In the genomic region with DNA sequence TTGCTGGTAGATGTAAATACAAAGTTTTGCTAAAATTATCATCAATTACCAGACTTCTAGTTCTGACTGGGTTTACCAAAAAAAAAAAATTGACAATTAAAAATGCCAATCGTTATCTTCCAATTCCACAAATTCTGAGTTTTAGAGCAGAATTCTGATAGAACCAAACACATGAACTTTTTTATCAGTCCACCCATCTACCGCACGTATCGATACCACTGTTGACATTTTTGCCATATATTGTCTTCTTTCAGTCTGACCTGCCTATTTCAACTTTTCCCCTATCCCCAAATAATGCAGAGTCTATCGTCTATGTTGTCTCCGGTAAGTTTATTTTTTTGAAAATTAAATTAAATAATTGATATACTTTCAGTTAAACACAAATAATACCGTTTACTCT, we compare ENCODE assay signal across 4 worm cellular contexts.
A peak's percentile ranks its signal among the peaks of the same experiment; 100 is the strongest.
TF ChIP-seq lines count a peak whose summit lies in the region.

Gene ZC449.7, plus strand, starts transcription at position 249 of the 400 bp plus-strand sequence.

TF ChIP-seq in whole organism, L1 larva, 84 proteins besides CTCF, POLR2A, EP300 and RAD21:
- TF ChIP-seq elt-2 (tag; optimal IDR thresholded peaks at IDR 0.05; lab: Kevin White, UChicago) (peak; percentile 39), nhr-90 (tag; optimal IDR thresholded peaks at IDR 0.05; lab: Kevin White, UChicago; ENCODE audit: poor library complexity) (no peak), sup-37 (GFP tag; optimal IDR thresholded peaks at IDR 0.05; lab: Kevin White, UChicago) (no peak)

TF ChIP-seq in whole organism, L3 larva, 47 proteins besides CTCF, POLR2A, EP300 and RAD21:
- TF ChIP-seq sea-2 (GFP tag; optimal IDR thresholded peaks at IDR 0.05; lab: Kevin White, UChicago): no peak
- peak; percentile 51 for TF ChIP-seq elt-2 (tag; optimal IDR thresholded peaks at IDR 0.05; lab: Kevin White, UChicago)
- TF ChIP-seq skn-1 (tag; optimal IDR thresholded peaks at IDR 0.05; lab: Kevin White, UChicago): no peak
- TF ChIP-seq nhr-12 (tag; optimal IDR thresholded peaks at IDR 0.05; lab: Kevin White, UChicago): no peak
- TF ChIP-seq aly-2 (tag; optimal IDR thresholded peaks at IDR 0.05; lab: Kevin White, UChicago): no peak
- peak; percentile 10 for TF ChIP-seq pha-4 (tag; optimal IDR thresholded peaks at IDR 0.05; lab: Kevin White, UChicago)
- no peak for TF ChIP-seq ama-1 (optimal IDR thresholded peaks at IDR 0.05; lab: Kevin White, UChicago)
- TF ChIP-seq lin-15B (tag; optimal IDR thresholded peaks at IDR 0.05; lab: Kevin White, UChicago): no peak
- no peak for TF ChIP-seq nhr-28 (tag; optimal IDR thresholded peaks at IDR 0.05; lab: Kevin White, UChicago)
TF ChIP-seq in whole organism, L3 larva: peak in this region for 2.

TF ChIP-seq in whole organism, L4 larva, 104 proteins besides CTCF, POLR2A, EP300 and RAD21:
- TF ChIP-seq nhr-11 (tag; optimal IDR thresholded peaks at IDR 0.05; lab: Kevin White, UChicago) (no peak), unc-62 (GFP tag; optimal IDR thresholded peaks at IDR 0.05 in 1 of 2; lab: Kevin White, UChicago) (no peak), unc-62 (tag; optimal IDR thresholded peaks at IDR 0.05; lab: Kevin White, UChicago) (no peak), tra-1 (GFP tag; IDR thresholded peaks at IDR 0.05; lab: Robert Waterston, UW) (no peak), gei-8 (GFP tag; optimal IDR thresholded peaks at IDR 0.05; lab: Kevin White, UChicago) (no peak), mdl-1 (tag; optimal IDR thresholded peaks at IDR 0.05; lab: Kevin White, UChicago) (no peak), Y75B8A.6 (GFP tag; IDR thresholded peaks at IDR 0.05; lab: Robert Waterston, UW) (no peak), aha-1 (tag; lab: Kevin White, UChicago) (peak; percentile 59), lin-29 (GFP tag; IDR thresholded peaks at IDR 0.05; lab: Robert Waterston, UW) (no peak), dmd-9 (GFP tag; IDR thresholded peaks at IDR 0.05; lab: Robert Waterston, UW) (no peak), spr-3 (GFP tag; optimal IDR thresholded peaks at IDR 0.05; lab: Kevin White, UChicago) (no peak), D1046.2 (GFP tag; IDR thresholded peaks at IDR 0.05; lab: Robert Waterston, UW) (no peak), ctbp-1 (GFP tag; IDR thresholded peaks at IDR 0.05; lab: Robert Waterston, UW) (no peak), nhr-28 (tag; optimal IDR thresholded peaks at IDR 0.05; lab: Kevin White, UChicago) (peak; percentile 19), dmd-6 (GFP tag; IDR thresholded peaks at IDR 0.05; lab: Robert Waterston, UW) (peak; percentile 30; the same call in 1 of the 2 replicates), pqm-1 (tag; optimal IDR thresholded peaks at IDR 0.05; lab: Kevin White, UChicago) (peak; percentile 24), lin-15B (tag; optimal IDR thresholded peaks at IDR 0.05; lab: Kevin White, UChicago) (no peak), jun-1 (tag; optimal IDR thresholded peaks at IDR 0.05; lab: Kevin White, UChicago) (no peak), ceh-62 (tag; optimal IDR thresholded peaks at IDR 0.05; lab: Kevin White, UChicago) (no peak), daf-16 (GFP tag; optimal IDR thresholded peaks at IDR 0.05; lab: Kevin White, UChicago) (no peak), daf-16 (tag; optimal IDR thresholded peaks at IDR 0.05; lab: Kevin White, UChicago) (peak; percentile 54)

TF ChIP-seq in whole organism, young adult, 124 proteins besides CTCF, POLR2A, EP300 and RAD21:
- TF ChIP-seq nhr-80 (tag; optimal IDR thresholded peaks at IDR 0.05; lab: Kevin White, UChicago) (peak; percentile 83), F52B5.7 (tag; optimal IDR thresholded peaks at IDR 0.05; lab: Kevin White, UChicago) (no peak), rec-8 (tag; optimal IDR thresholded peaks at IDR 0.05; lab: Kevin White, UChicago) (no peak), snpc-3.4 (tag; optimal IDR thresholded peaks at IDR 0.05; lab: Kevin White, UChicago) (no peak), ccch-3 (GFP tag; optimal IDR thresholded peaks at IDR 0.05; lab: Kevin White, UChicago) (no peak)
